Fruit fly (Drosophila melanogaster) Kc167 (cell line): ENCODE data around the gene CG31088.

ENCODE experiments used
- h ChIP-seq: fragments of >200 bp; optimal IDR thresholded peaks from 3 replicates; lab custom pipeline; 2018; ENCODE audit warnings: missing external identifiers
- insv ChIP-seq: fragments of >200 bp; optimal IDR thresholded peaks from 3 replicates; lab custom pipeline; 2018; ENCODE audit warnings: missing external identifiers
- psq ChIP-seq: fragments of >200 bp; optimal IDR thresholded peaks from 2 replicates; lab custom pipeline; 2017; ENCODE audit warnings: missing external identifiers

- TF ChIP-seq psq (lab: Kevin White, UChicago) (no peak), insv (lab: Kevin White, UChicago) (no peak), h (no peak)
Observed at dm6 chr3R:15913231-15913630, 37.5 kb downstream of the CG31088 start.
